Fruit fly (Drosophila melanogaster): ENCODE data around the gene CG7565.

The CG7565 gene

dm6 chr3L:8073370-8073769 is 18.2 kb downstream of the CG7565 start (continued):
- TF ChIP-seq CG6276 (GFP tag; optimal IDR thresholded peaks at IDR 0.05), result no peak
- TF ChIP-seq Hr4 (GFP tag; optimal IDR thresholded peaks at IDR 0.05), result peak; percentile 17
- no peak for TF ChIP-seq Blimp-1 (GFP tag; optimal IDR thresholded peaks at IDR 0.05)
- TF ChIP-seq CG6163 (GFP tag; IDR thresholded peaks at IDR 0.05), result no peak
- TF ChIP-seq CG3919 (GFP tag; optimal IDR thresholded peaks at IDR 0.05), result no peak
- no peak for TF ChIP-seq Sox102F (GFP tag; optimal IDR thresholded peaks at IDR 0.05)
- TF ChIP-seq CG32006 (GFP tag; optimal IDR thresholded peaks at IDR 0.05), result peak; percentile 54
- TF ChIP-seq cyc (GFP tag; optimal IDR thresholded peaks at IDR 0.05), result no peak
- TF ChIP-seq CG8119 (GFP tag; IDR thresholded peaks at IDR 0.05), result no peak
- TF ChIP-seq CG34406 (GFP tag; optimal IDR thresholded peaks at IDR 0.05), result no peak
- no peak for TF ChIP-seq spab (GFP tag; optimal IDR thresholded peaks at IDR 0.05)
- no peak for TF ChIP-seq CG8632 (GFP tag; optimal IDR thresholded peaks at IDR 0.05)
- TF ChIP-seq CG6854 (GFP tag; optimal IDR thresholded peaks at IDR 0.05), result no peak
- TF ChIP-seq topi (GFP tag; optimal IDR thresholded peaks at IDR 0.05), result no peak
- TF ChIP-seq eg (GFP tag; IDR thresholded peaks at IDR 0.05), result peak; percentile 13; the same call in 1 of the 3 replicates
- no peak for TF ChIP-seq Gug (GFP tag; IDR thresholded peaks at IDR 0.05)
- TF ChIP-seq fd85E (GFP tag; optimal IDR thresholded peaks at IDR 0.05), result no peak
- no peak for TF ChIP-seq svp (GFP tag)
- TF ChIP-seq Smox (GFP tag; optimal IDR thresholded peaks at IDR 0.05), result no peak
- TF ChIP-seq lz (GFP tag; optimal IDR thresholded peaks at IDR 0.05), result no peak
- TF ChIP-seq net (GFP tag; optimal IDR thresholded peaks at IDR 0.05), result no peak
- peak; percentile 20 for TF ChIP-seq CG4318 (GFP tag; optimal IDR thresholded peaks at IDR 0.05)
- TF ChIP-seq CG6808 (GFP tag; optimal IDR thresholded peaks at IDR 0.05), result no peak

dm6 chr3L:8072720-8073119 is 18.9 kb downstream of the CG7565 start:
- TF ChIP-seq fd59A (GFP tag; optimal IDR thresholded peaks at IDR 0.05) (no peak), CG7368 (GFP tag; optimal IDR thresholded peaks at IDR 0.05) (peak; percentile 70), Hr39 (GFP tag; optimal IDR thresholded peaks at IDR 0.05) (peak; percentile 23), CG6792 (GFP tag; optimal IDR thresholded peaks at IDR 0.05) (peak; percentile 53), acj6 (GFP tag; optimal IDR thresholded peaks at IDR 0.05) (peak; percentile 47), dac (GFP tag; optimal IDR thresholded peaks at IDR 0.05) (no peak), CG11294 (GFP tag; IDR thresholded peaks at IDR 0.05) (no peak; the same call in 1 of the 2 replicates), eg (GFP tag; IDR thresholded peaks at IDR 0.05) (peak; percentile 85), CG11902 (GFP tag; optimal IDR thresholded peaks at IDR 0.05) (peak; percentile 33), Eip75B (GFP tag; optimal IDR thresholded peaks at IDR 0.05) (peak; percentile 69), CG34406 (GFP tag; optimal IDR thresholded peaks at IDR 0.05) (peak; percentile 45), Lpt (GFP tag; optimal IDR thresholded peaks at IDR 0.05) (peak; percentile 79), svp (GFP tag) (peak; percentile 82), spab (GFP tag; optimal IDR thresholded peaks at IDR 0.05) (no peak), Gug (GFP tag; IDR thresholded peaks at IDR 0.05) (peak; percentile 48; the same call in 1 of the 2 replicates), CG8119 (GFP tag; IDR thresholded peaks at IDR 0.05) (peak; percentile 82), dsx (GFP tag; optimal IDR thresholded peaks at IDR 0.05; ENCODE audit: poor library complexity, severe bottlenecking) (peak; percentile 52), Ets96B (tag; optimal IDR thresholded peaks at IDR 0.05) (peak; percentile 41), CG10631 (GFP tag; optimal IDR thresholded peaks at IDR 0.05) (peak; percentile 26), salr (GFP tag; optimal IDR thresholded peaks at IDR 0.05) (peak in 1 of 2 experiments; percentile 69), vri (GFP tag; optimal IDR thresholded peaks at IDR 0.05) (peak; percentile 17), fd85E (GFP tag; optimal IDR thresholded peaks at IDR 0.05) (no peak), CG10669 (GFP tag; optimal IDR thresholded peaks at IDR 0.05) (peak; percentile 33), topi (GFP tag; optimal IDR thresholded peaks at IDR 0.05) (peak; percentile 78), CG4318 (GFP tag; optimal IDR thresholded peaks at IDR 0.05) (no peak), CG15336 (GFP tag; IDR thresholded peaks at IDR 0.05) (peak; percentile 84), Sox14 (GFP tag; optimal IDR thresholded peaks at IDR 0.05) (peak; percentile 37), Met (GFP tag; optimal IDR thresholded peaks at IDR 0.05) (peak; percentile 53), CG9139 (GFP tag; optimal IDR thresholded peaks at IDR 0.05) (no peak), Eip78C (GFP tag) (peak; percentile 91), CG6854 (GFP tag; optimal IDR thresholded peaks at IDR 0.05) (peak; percentile 30), CG6276 (GFP tag; optimal IDR thresholded peaks at IDR 0.05) (peak; percentile 89), CG8632 (GFP tag; optimal IDR thresholded peaks at IDR 0.05) (no peak), ss (GFP tag; optimal IDR thresholded peaks at IDR 0.05) (no peak), esn (GFP tag; optimal IDR thresholded peaks at IDR 0.05) (peak; percentile 62), lz (GFP tag; optimal IDR thresholded peaks at IDR 0.05) (peak; percentile 44), Ets21C (GFP tag; optimal IDR thresholded peaks at IDR 0.05) (no peak), Smox (GFP tag; optimal IDR thresholded peaks at IDR 0.05) (peak; percentile 57), CG32006 (GFP tag; optimal IDR thresholded peaks at IDR 0.05) (peak; percentile 71), achi (GFP tag; optimal IDR thresholded peaks at IDR 0.05) (peak; percentile 52)
